Worm (Caenorhabditis elegans) whole organism, midembryonic: ENCODE data around the gene lys-4.
"Not testable (repeated sequence)": the region's sequence is repeated elsewhere in the genome, so short reads cannot be mapped to it uniquely, and the experiment has no call there.

Source experiments
- T22C8.4 ChIP-seq: fragments of 200-800 bp; sonication (Bioruptor generic); IDR thresholded peaks from 2 replicates; pipeline ENCODE4 v1.3.6; 2022; ENCODE audit warnings: missing genetic modification characterization, missing compliant biosample characterization
- cog-1 ChIP-seq: sonication (generic microtip); optimal IDR thresholded peaks from 2 replicates; lab custom pipeline; 2016; ENCODE audit warnings: missing genetic modification characterization, missing compliant biosample characterization
- flt-1 ChIP-seq: fragments of 200-800 bp; sonication (Bioruptor generic); IDR thresholded peaks from 2 replicates; pipeline ENCODE4 v1.3.6; 2022; ENCODE audit warnings: missing genetic modification characterization, missing compliant biosample characterization
- klf-2 ChIP-seq: fragments of 200-800 bp; sonication (Bioruptor generic); conservative IDR thresholded peaks from 2 replicates; pipeline ENCODE4 v1.3.6; 2022; ENCODE audit warnings: missing genetic modification reagents, missing genetic modification characterization, missing compliant biosample characterization
- med-1 ChIP-seq: sonication (generic microtip); optimal IDR thresholded peaks from 2 replicates; lab custom pipeline; 2017; ENCODE audit warnings: missing genetic modification characterization, mild to moderate bottlenecking, missing compliant biosample characterization, antibody characterized with exemption, missing genetic modification reagents; ENCODE audit not compliant: insufficient read depth
- ref-1 ChIP-seq: fragments of 200-800 bp; sonication (Bioruptor generic); conservative IDR thresholded peaks from 2 replicates; pipeline ENCODE4 v1.3.6; 2022; ENCODE audit warnings: missing genetic modification reagents, missing genetic modification characterization, missing compliant biosample characterization
- tab-1 ChIP-seq: fragments of 200-800 bp; sonication (Bioruptor generic); IDR thresholded peaks from 2 replicates; pipeline ENCODE4 v1.3.6; 2022; ENCODE audit warnings: missing genetic modification characterization, missing compliant biosample characterization
- ztf-23 ChIP-seq: fragments of 200-800 bp; sonication (Bioruptor generic); IDR thresholded peaks from 2 replicates; pipeline ENCODE4 v1.3.6; 2022; ENCODE audit warnings: missing genetic modification reagents, missing genetic modification characterization, missing compliant biosample characterization
- ztf-29 ChIP-seq: fragments of 200-800 bp; sonication (Bioruptor generic); IDR thresholded peaks from 2 replicates; pipeline ENCODE4 v1.3.6; 2022; ENCODE audit warnings: missing genetic modification reagents, missing genetic modification characterization, missing compliant biosample characterization

- not testable (repeated sequence) for TF ChIP-seq med-1 (GFP tag; lab: Kevin White, UChicago); flt-1 (GFP tag; lab: Robert Waterston, UW); ztf-23 (GFP tag; lab: Robert Waterston, UW); tab-1 (GFP tag; lab: Robert Waterston, UW); T22C8.4 (GFP tag; lab: Robert Waterston, UW); cog-1 (tag; lab: Kevin White, UChicago); ref-1 (GFP tag; lab: Robert Waterston, UW); klf-2
- 0 out of 2 replicates have a peak, but pooled peaks have one; percentile 21 for TF ChIP-seq ztf-29 (GFP tag; lab: Robert Waterston, UW)
These were observed 6.4 kb downstream of the lys-4 start for ce11 chrIV:11616543-11616942.
